Worm (Caenorhabditis elegans) whole organism, L3 larva: ENCODE results near the gene Y69A2AR.46.

Source experiments
- R02D3.7 ChIP-seq: fragments of 150-350 bp; optimal IDR thresholded peaks from 2 replicates; lab custom pipeline; 2014; ENCODE audit warnings: missing biosample characterization, missing genetic modification characterization
- ZK546.5 ChIP-seq: sonication (generic microtip); optimal IDR thresholded peaks from 2 replicates; lab custom pipeline; 2017; ENCODE audit warnings: missing biosample characterization, missing genetic modification characterization
- aly-2 ChIP-seq: fragments of 150-350 bp; optimal IDR thresholded peaks from 2 replicates; lab custom pipeline; 2014; ENCODE audit warnings: missing biosample characterization, missing genetic modification characterization
- ama-1 ChIP-seq: fragments of 150-350 bp; optimal IDR thresholded peaks from 2 replicates; lab custom pipeline; 2018
- ceh-16 ChIP-seq: sonication (generic microtip); optimal IDR thresholded peaks from 2 replicates; lab custom pipeline; 2017; ENCODE audit warnings: missing biosample characterization, missing genetic modification characterization
- ceh-28 ChIP-seq: fragments of 150-350 bp; optimal IDR thresholded peaks from 2 replicates; lab custom pipeline; 2014; ENCODE audit warnings: missing biosample characterization, missing genetic modification reagents, missing genetic modification characterization
- ceh-82 ChIP-seq: fragments of 150-350 bp; optimal IDR thresholded peaks from 2 replicates; lab custom pipeline; 2014; ENCODE audit warnings: missing biosample characterization, missing genetic modification characterization
- ceh-9 ChIP-seq: sonication (generic microtip); optimal IDR thresholded peaks from 2 replicates; lab custom pipeline; 2018; ENCODE audit warnings: missing biosample characterization, missing genetic modification characterization
- daf-12 ChIP-seq: fragments of 150-350 bp; optimal IDR thresholded peaks from 2 replicates; lab custom pipeline; 2014; ENCODE audit warnings: missing biosample characterization, missing genetic modification reagents, missing genetic modification characterization
- egl-27 ChIP-seq: sonication (generic microtip); optimal IDR thresholded peaks from 4 replicates; lab custom pipeline; 2017; ENCODE audit warnings: missing biosample characterization, missing genetic modification reagents, missing genetic modification characterization
- egl-5 ChIP-seq: fragments of 150-350 bp; optimal IDR thresholded peaks from 2 replicates; lab custom pipeline; 2017; ENCODE audit warnings: missing biosample characterization, missing genetic modification reagents, missing genetic modification characterization, inconsistent platforms
- elt-1 ChIP-seq: fragments of 150-350 bp; optimal IDR thresholded peaks from 2 replicates; lab custom pipeline; 2014; ENCODE audit warnings: missing biosample characterization, missing genetic modification characterization
- elt-2 ChIP-seq: sonication (generic microtip); optimal IDR thresholded peaks from 2 replicates; lab custom pipeline; 2016; ENCODE audit warnings: missing genetic modification reagents, mild to moderate bottlenecking, missing genetic modification characterization, missing compliant biosample characterization
- elt-3 ChIP-seq, 3 experiments: fragments of 150-350 bp in 1 of 3; sonication (generic microtip) in 2 of 3; optimal IDR thresholded peaks; 2 replicates in 2 of 3; 4 replicates in 1 of 3; lab custom pipeline; 2014 to 2017; ENCODE audit warnings: missing biosample characterization in 3 of 3, missing genetic modification characterization in 3 of 3
- eor-1 ChIP-seq, 2 experiments: fragments of 150-350 bp; optimal IDR thresholded peaks; 2 replicates each; lab custom pipeline; 2014 to 2018; ENCODE audit warnings: missing biosample characterization in 2 of 2, missing genetic modification characterization in 2 of 2
- fkh-10 ChIP-seq: sonication (generic microtip); optimal IDR thresholded peaks from 2 replicates; lab custom pipeline; 2017; ENCODE audit warnings: missing biosample characterization, missing genetic modification reagents, missing genetic modification characterization
- fkh-2 ChIP-seq: fragments of 150-350 bp; optimal IDR thresholded peaks from 2 replicates; lab custom pipeline; 2014; ENCODE audit warnings: missing biosample characterization, missing genetic modification reagents, missing genetic modification characterization
- fos-1 ChIP-seq: fragments of 150-350 bp; optimal IDR thresholded peaks from 2 replicates; lab custom pipeline; 2014; ENCODE audit warnings: missing biosample characterization, missing genetic modification characterization
- hmg-11 ChIP-seq: sonication (generic microtip); optimal IDR thresholded peaks from 2 replicates; lab custom pipeline; 2016; ENCODE audit warnings: missing genetic modification characterization, missing compliant biosample characterization
- jun-1 ChIP-seq: fragments of 150-350 bp; optimal IDR thresholded peaks from 2 replicates; lab custom pipeline; 2014; ENCODE audit warnings: missing biosample characterization, missing genetic modification reagents, missing genetic modification characterization
- lin-15B ChIP-seq: fragments of 150-350 bp; optimal IDR thresholded peaks from 2 replicates; lab custom pipeline; 2014; ENCODE audit warnings: missing biosample characterization, missing genetic modification characterization
- lin-39 ChIP-seq: fragments of 150-350 bp; optimal IDR thresholded peaks from 2 replicates; lab custom pipeline; 2018; ENCODE audit warnings: missing biosample characterization, missing genetic modification reagents, missing genetic modification characterization
- lsy-12 ChIP-seq: sonication (generic microtip); optimal IDR thresholded peaks from 2 replicates; lab custom pipeline; 2016; ENCODE audit warnings: mild to moderate bottlenecking, missing genetic modification characterization, missing compliant biosample characterization
- mdl-1 ChIP-seq: fragments of 150-350 bp; optimal IDR thresholded peaks from 2 replicates; lab custom pipeline; 2014; ENCODE audit warnings: missing biosample characterization, missing genetic modification characterization
- mml-1 ChIP-seq: fragments of 150-350 bp; sonication (generic microtip); optimal IDR thresholded peaks from 3 replicates; lab custom pipeline; 2014; ENCODE audit warnings: missing biosample characterization, missing genetic modification characterization
- nfya-1 ChIP-seq: sonication (generic microtip); optimal IDR thresholded peaks from 2 replicates; lab custom pipeline; 2017; ENCODE audit warnings: missing genetic modification characterization, mild to moderate bottlenecking, missing compliant biosample characterization, antibody characterized with exemption, moderate library complexity; ENCODE audit not compliant: insufficient read depth
- nhr-11 ChIP-seq: fragments of 150-350 bp; optimal IDR thresholded peaks from 2 replicates; lab custom pipeline; 2014; ENCODE audit warnings: missing biosample characterization, missing genetic modification characterization
- nhr-12 ChIP-seq: fragments of 150-350 bp; optimal IDR thresholded peaks from 2 replicates; lab custom pipeline; 2014; ENCODE audit warnings: missing biosample characterization, missing genetic modification characterization
- nhr-23 ChIP-seq: fragments of 150-350 bp; optimal IDR thresholded peaks from 2 replicates; lab custom pipeline; 2014; ENCODE audit warnings: missing biosample characterization, missing genetic modification reagents, missing genetic modification characterization
- nhr-237 ChIP-seq: fragments of 150-350 bp; optimal IDR thresholded peaks from 2 replicates; lab custom pipeline; 2014; ENCODE audit warnings: missing biosample characterization, missing genetic modification characterization
- nhr-25 ChIP-seq: sonication (generic microtip); optimal IDR thresholded peaks from 2 replicates; lab custom pipeline; 2017; ENCODE audit warnings: missing biosample characterization, missing genetic modification characterization
- nhr-28 ChIP-seq: fragments of 150-350 bp; optimal IDR thresholded peaks from 2 replicates; lab custom pipeline; 2014; ENCODE audit warnings: missing biosample characterization, missing genetic modification characterization
- nhr-43 ChIP-seq: sonication (generic microtip); optimal IDR thresholded peaks from 2 replicates; lab custom pipeline; 2016; ENCODE audit warnings: mild to moderate bottlenecking, missing genetic modification characterization, missing compliant biosample characterization; ENCODE audit not compliant: poor library complexity, severe bottlenecking
- nhr-67 ChIP-seq: fragments of 150-350 bp; optimal IDR thresholded peaks from 2 replicates; lab custom pipeline; 2014; ENCODE audit warnings: missing biosample characterization, missing genetic modification characterization
- nhr-76 ChIP-seq: fragments of 150-350 bp; sonication (generic microtip); optimal IDR thresholded peaks from 5 replicates; lab custom pipeline; 2014; ENCODE audit warnings: missing biosample characterization, missing genetic modification characterization
- nhr-77 ChIP-seq: fragments of 150-350 bp; optimal IDR thresholded peaks from 2 replicates; lab custom pipeline; 2014; ENCODE audit warnings: missing biosample characterization, missing genetic modification characterization
- pha-4 ChIP-seq: fragments of 150-350 bp; optimal IDR thresholded peaks from 2 replicates; lab custom pipeline; 2014; ENCODE audit warnings: missing biosample characterization, missing genetic modification reagents, missing genetic modification characterization
- pqm-1 ChIP-seq: fragments of 150-350 bp; optimal IDR thresholded peaks from 2 replicates; lab custom pipeline; 2017; ENCODE audit warnings: missing biosample characterization, missing genetic modification characterization, inconsistent platforms
- sea-2 ChIP-seq: fragments of 150-350 bp; sonication (generic microtip); optimal IDR thresholded peaks from 4 replicates; lab custom pipeline; 2014; ENCODE audit warnings: missing biosample characterization, missing genetic modification reagents, missing genetic modification characterization
- skn-1 ChIP-seq: fragments of 150-350 bp; optimal IDR thresholded peaks from 2 replicates; lab custom pipeline; 2014; ENCODE audit warnings: missing biosample characterization, missing genetic modification characterization
- snpc-4 ChIP-seq: fragments of 150-350 bp; optimal IDR thresholded peaks from 2 replicates; lab custom pipeline; 2014; ENCODE audit warnings: missing biosample characterization, missing genetic modification characterization
- tbx-2 ChIP-seq: sonication (generic microtip); optimal IDR thresholded peaks from 2 replicates; lab custom pipeline; 2016; ENCODE audit warnings: mild to moderate bottlenecking, missing genetic modification characterization, missing compliant biosample characterization
- unc-39 ChIP-seq: sonication (generic microtip); optimal IDR thresholded peaks from 4 replicates; lab custom pipeline; 2017; ENCODE audit warnings: missing biosample characterization, missing genetic modification characterization
- unc-62 ChIP-seq: fragments of 150-350 bp; sonication (generic microtip); optimal IDR thresholded peaks from 4 replicates; lab custom pipeline; 2014; ENCODE audit warnings: missing biosample characterization, missing genetic modification reagents, missing genetic modification characterization
- zag-1 ChIP-seq: fragments of 150-350 bp; optimal IDR thresholded peaks from 2 replicates; lab custom pipeline; 2014; ENCODE audit warnings: missing biosample characterization, missing genetic modification characterization
- ztf-11 ChIP-seq: fragments of 150-350 bp; optimal IDR thresholded peaks from 2 replicates; lab custom pipeline; 2014; ENCODE audit warnings: missing biosample characterization, missing genetic modification characterization
- ztf-4 ChIP-seq: fragments of 150-350 bp; optimal IDR thresholded peaks from 2 replicates; lab custom pipeline; 2014; ENCODE audit warnings: missing biosample characterization, missing genetic modification characterization

Y69A2AR.46 gene

ce11 chrIV:2601988-2602861 is 40.8 kb downstream of the Y69A2AR.46 start:
- TF ChIP-seq jun-1, result peak; percentile 99
- peak; percentile 96 for TF ChIP-seq elt-2
- TF ChIP-seq nhr-43 (tag; lab: Kevin White, UChicago), result peak; percentile 98
- no peak for TF ChIP-seq ztf-11 (tag; lab: Kevin White, UChicago)
- no peak for TF ChIP-seq fkh-2 (tag; lab: Kevin White, UChicago)
- TF ChIP-seq sea-2 (GFP tag; lab: Kevin White, UChicago), result peak; percentile 22
- peak; percentile 70 for TF ChIP-seq nhr-77 (tag; lab: Kevin White, UChicago)
- TF ChIP-seq zag-1, result peak; percentile 47
- TF ChIP-seq egl-27 (tag; lab: Kevin White, UChicago), result peak; percentile 79
- TF ChIP-seq lin-15B (tag; lab: Kevin White, UChicago), result peak; percentile 82
- peak; percentile 91 for TF ChIP-seq nhr-11 (tag; lab: Kevin White, UChicago)
- TF ChIP-seq eor-1 (tag; optimal IDR thresholded peaks at IDR 0.05; lab: Kevin White, UChicago), result peak in 1 of 2 experiments; percentile 86
- peak; percentile 44 to 83 (median 80) for TF ChIP-seq elt-3 (tag; optimal IDR thresholded peaks at IDR 0.05; lab: Kevin White, UChicago)
- TF ChIP-seq nhr-237 (tag; lab: Kevin White, UChicago), result no peak
- peak; percentile 84 for TF ChIP-seq snpc-4
- peak; percentile 51 for TF ChIP-seq nhr-76 (tag; lab: Kevin White, UChicago)
- no peak for TF ChIP-seq ceh-9 (tag; lab: Kevin White, UChicago)
- TF ChIP-seq nhr-23 (tag; lab: Kevin White, UChicago), result peak; percentile 99
- peak; percentile 96 for TF ChIP-seq ama-1 (lab: Kevin White, UChicago)
- peak; percentile 86 for TF ChIP-seq unc-62
- peak; percentile 55 for TF ChIP-seq fkh-10 (GFP tag; lab: Kevin White, UChicago)
- TF ChIP-seq nhr-67 (tag; lab: Kevin White, UChicago), result no peak
- no peak for TF ChIP-seq ZK546.5 (tag; lab: Kevin White, UChicago)
- TF ChIP-seq aly-2 (tag; lab: Kevin White, UChicago), result no peak
- TF ChIP-seq ztf-4 (tag; lab: Kevin White, UChicago), result peak; percentile 90
- peak; percentile 81 for TF ChIP-seq tbx-2
- TF ChIP-seq nhr-25 (tag; lab: Kevin White, UChicago), result peak; percentile 99
- peak; percentile 91 for TF ChIP-seq ceh-28
- no peak for TF ChIP-seq nhr-12 (tag; lab: Kevin White, UChicago)
- TF ChIP-seq daf-12 (tag; lab: Kevin White, UChicago), result no peak
- peak; percentile 97 for TF ChIP-seq pqm-1 (tag; lab: Kevin White, UChicago)
- TF ChIP-seq unc-39 (tag; lab: Kevin White, UChicago), result no peak
- peak; percentile 5 for TF ChIP-seq ceh-82 (tag; lab: Kevin White, UChicago)
- peak; percentile 60 for TF ChIP-seq elt-1 (tag; lab: Kevin White, UChicago)
- TF ChIP-seq nfya-1 (tag; lab: Kevin White, UChicago), result peak; percentile 96
- peak; percentile 90 for TF ChIP-seq mdl-1
- TF ChIP-seq lin-39 (tag; lab: Kevin White, UChicago), result peak; percentile 73
- TF ChIP-seq fos-1, result peak; percentile 65
- TF ChIP-seq ceh-16 (tag; lab: Kevin White, UChicago), result no peak
- TF ChIP-seq mml-1, result peak; percentile 86
- peak; percentile 96 for TF ChIP-seq skn-1 (tag; lab: Kevin White, UChicago)
- peak; percentile 91 for TF ChIP-seq hmg-11 (tag; lab: Kevin White, UChicago)
- TF ChIP-seq lsy-12, result peak; percentile 97
- TF ChIP-seq pha-4 (tag; lab: Kevin White, UChicago), result peak; percentile 99
- TF ChIP-seq nhr-28, result peak; percentile 72
- peak; percentile 70 for TF ChIP-seq R02D3.7 (tag; lab: Kevin White, UChicago)
- TF ChIP-seq egl-5 (tag; lab: Kevin White, UChicago), result peak; percentile 39
